Worm (Caenorhabditis elegans): ENCODE measurements around the gene F55H2.7.

- TF ChIP-seq him-1 (tag; optimal IDR thresholded peaks at IDR 0.05) (no peak), dao-5 (tag; optimal IDR thresholded peaks at IDR 0.05) (no peak)
Observed at ce11 chrIII:9511055-9511520, 5.0 kb downstream of the F55H2.7 start, which contains the start of gene F55H2.5.
